Worm (Caenorhabditis elegans): ENCODE measurements around the gene T24H10.1.

The T24H10.1 gene

ce11 chrII:9060332-9060840, 38.8 kb upstream of the T24H10.1 start (continued):
- TF ChIP-seq ama-1 (optimal IDR thresholded peaks at IDR 0.05) (no peak), ama-1 (GFP tag; optimal IDR thresholded peaks at IDR 0.05) (no peak), Y95B8A.8 (GFP tag; IDR thresholded peaks at IDR 0.05) (peak; percentile 59; the same call in 1 of the 2 replicates), mel-28 (tag; optimal IDR thresholded peaks at IDR 0.05; ENCODE audit: borderline replicate concordance) (no peak), nfyb-1 (GFP tag; IDR thresholded peaks at IDR 0.05) (peak; percentile 93), xnd-1 (tag; optimal IDR thresholded peaks at IDR 0.05) (no peak), cebp-2 (GFP tag; IDR thresholded peaks at IDR 0.05) (0 out of 2 replicates have a peak, but pooled peaks have one; percentile 18), attf-6 (GFP tag; IDR thresholded peaks at IDR 0.05) (no peak), F33H1.4 (GFP tag; IDR thresholded peaks at IDR 0.05) (no peak), rec-8 (tag; optimal IDR thresholded peaks at IDR 0.05) (no peak), Y53F4B.3 (GFP tag; IDR thresholded peaks at IDR 0.05) (no peak), ztf-22 (GFP tag; optimal IDR thresholded peaks at IDR 0.05) (peak; percentile 6), efl-1 (GFP tag; optimal IDR thresholded peaks at IDR 0.05) (no peak), pbrm-1 (GFP tag; IDR thresholded peaks at IDR 0.05) (peak; percentile 69), egl-44 (GFP tag; IDR thresholded peaks at IDR 0.05) (0 out of 2 replicates have a peak, but pooled peaks have one; percentile 45), lsy-27 (tag; optimal IDR thresholded peaks at IDR 0.05; ENCODE audit: borderline replicate concordance, insufficient read depth) (no peak), hmg-1.2 (GFP tag; IDR thresholded peaks at IDR 0.05) (peak; percentile 72), madf-8 (GFP tag; conservative IDR thresholded peaks at IDR 0.05) (no peak), nhr-27 (tag; optimal IDR thresholded peaks at IDR 0.05) (no peak), ceh-79 (tag; optimal IDR thresholded peaks at IDR 0.05) (no peak), lsl-1 (GFP tag; optimal IDR thresholded peaks at IDR 0.05) (no peak), sdz-38 (tag; optimal IDR thresholded peaks at IDR 0.05) (no peak), aptf-2 (GFP tag; conservative IDR thresholded peaks at IDR 0.05) (no peak), F37B4.10 (GFP tag; IDR thresholded peaks at IDR 0.05) (no peak), F57A8.1 (GFP tag; optimal IDR thresholded peaks at IDR 0.05) (peak; percentile 14), B0261.1 (tag; optimal IDR thresholded peaks at IDR 0.05) (no peak), chd-7 (tag; optimal IDR thresholded peaks at IDR 0.05) (peak; percentile 85), lin-54 (GFP tag; optimal IDR thresholded peaks at IDR 0.05) (peak; percentile 64), ceh-27 (GFP tag; optimal IDR thresholded peaks at IDR 0.05) (peak; percentile 92), madf-3 (GFP tag; IDR thresholded peaks at IDR 0.05) (peak; percentile 84), attf-3 (GFP tag; conservative IDR thresholded peaks at IDR 0.05) (peak; percentile 46; the same call in 1 of the 2 replicates), hsf-1 (GFP tag; IDR thresholded peaks at IDR 0.05) (0 out of 2 replicates have a peak, but pooled peaks have one; percentile 35), ceh-40 (GFP tag; IDR thresholded peaks at IDR 0.05) (no peak), snpc-4 (GFP tag; optimal IDR thresholded peaks at IDR 0.05) (no peak), snpc-4 (tag; optimal IDR thresholded peaks at IDR 0.05) (peak in 3 of 4 experiments; percentile 62 to 70 (median 66)), T26A5.8 (tag; optimal IDR thresholded peaks at IDR 0.05) (no peak), ztf-3 (GFP tag; optimal IDR thresholded peaks at IDR 0.05) (no peak), akir-1 (GFP tag; optimal IDR thresholded peaks at IDR 0.05) (peak; percentile 5), nhr-179 (tag; optimal IDR thresholded peaks at IDR 0.05) (no peak), madf-10 (tag; optimal IDR thresholded peaks at IDR 0.05) (peak; percentile 99), mes-4 (tag; optimal IDR thresholded peaks at IDR 0.05) (no peak), rpc-1 (optimal IDR thresholded peaks at IDR 0.05) (no peak), rpc-1 (tag; optimal IDR thresholded peaks at IDR 0.05) (no peak), ztf-25 (GFP tag; IDR thresholded peaks at IDR 0.05) (no peak), dox-1 (GFP tag; IDR thresholded peaks at IDR 0.05) (peak; percentile 89), madf-6 (GFP tag; IDR thresholded peaks at IDR 0.05) (no peak), mcd-1 (GFP tag; IDR thresholded peaks at IDR 0.05) (peak; percentile 83), F52B5.7 (tag; optimal IDR thresholded peaks at IDR 0.05) (no peak), ztf-18 (tag; optimal IDR thresholded peaks at IDR 0.05) (peak; percentile 54), ztf-28 (GFP tag; IDR thresholded peaks at IDR 0.05) (no peak)

Measured in whole organism, young adult.